Worm (Caenorhabditis elegans) whole organism, young adult: ENCODE results near the gene F56C3.9.

Experiments used
- C06A6.2 ChIP-seq: fragments of 200-800 bp; sonication (Bioruptor generic); conservative IDR thresholded peaks from 2 replicates; pipeline ENCODE4 v1.3.6; 2022; ENCODE audit warnings: missing genetic modification characterization, missing compliant biosample characterization
- die-1 ChIP-seq: sonication (generic microtip); optimal IDR thresholded peaks from 2 replicates; lab custom pipeline; 2016; ENCODE audit warnings: missing genotype, mild to moderate bottlenecking, missing genetic modification characterization, missing compliant biosample characterization
- dpff-1 ChIP-seq: sonication (generic microtip); optimal IDR thresholded peaks from 2 replicates; lab custom pipeline; 2017; ENCODE audit warnings: mild to moderate bottlenecking, missing genetic modification characterization, missing compliant biosample characterization
- dpl-1 ChIP-seq: fragments of 150-350 bp; optimal IDR thresholded peaks from 2 replicates; lab custom pipeline; 2014; ENCODE audit warnings: missing biosample characterization, missing genetic modification reagents, missing genetic modification characterization
- ekl-4 ChIP-seq: fragments of 200-800 bp; sonication (Bioruptor generic); IDR thresholded peaks from 2 replicates; pipeline ENCODE4 v1.3.6; 2022; ENCODE audit warnings: missing genetic modification reagents, missing genetic modification characterization, missing compliant biosample characterization
- lin-35 ChIP-seq, 3 experiments: fragments of 150-350 bp in 2 of 3; sonication (generic microtip) in 1 of 3; optimal IDR thresholded peaks; 2 replicates each; lab custom pipeline; 2014 to 2018; ENCODE audit warnings: missing biosample characterization in 3 of 3, missing genetic modification characterization in 3 of 3, missing genetic modification reagents in 3 of 3

DNA sequence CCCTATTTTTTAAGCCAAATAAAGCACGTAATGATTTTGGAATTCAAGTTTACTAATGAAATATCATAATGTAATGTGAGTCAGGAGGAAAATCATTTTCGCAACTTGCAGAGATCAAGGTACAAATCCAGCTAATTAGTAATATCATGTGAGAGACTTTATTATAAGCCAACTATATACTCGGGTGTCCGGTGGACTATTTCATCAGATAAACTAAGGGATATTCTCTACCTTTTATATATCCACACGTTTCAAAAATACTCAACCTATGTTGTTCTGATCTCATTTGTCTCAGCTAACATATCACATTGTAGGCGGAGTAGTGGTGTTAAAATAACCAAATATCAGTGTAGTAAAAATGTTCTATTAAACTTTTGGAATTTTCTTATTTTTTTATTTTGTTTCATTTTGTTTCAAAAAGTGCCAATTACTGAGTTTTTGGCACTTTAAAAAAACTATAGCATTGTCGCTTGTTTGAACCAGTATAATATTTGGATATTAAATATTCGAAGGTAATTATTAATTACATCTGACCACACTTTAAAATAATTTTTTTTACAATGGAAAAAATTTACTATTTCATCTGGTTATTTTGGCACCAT is 4.3 kb downstream of the F56C3.9 start:
- no peak for TF ChIP-seq dpl-1
- TF ChIP-seq C06A6.2: peak; percentile 87
- TF ChIP-seq lin-35 (GFP tag; optimal IDR thresholded peaks at IDR 0.05; lab: Kevin White, UChicago): peak in 2 of 3 experiments; percentile 48 to 95
- peak; percentile 60 for TF ChIP-seq ekl-4 (GFP tag; lab: Robert Waterston, UW)
- TF ChIP-seq dpff-1 (tag; lab: Kevin White, UChicago): no peak
- no peak for TF ChIP-seq die-1
